Fruit fly (Drosophila melanogaster) whole organism, embryonic: ENCODE data around the gene Dyrk2.

ENCODE experiments used
- Aef1 ChIP-seq: fragments of 200-800 bp; sonication (Bioruptor generic); IDR thresholded peaks from 3 replicates; pipeline ENCODE4 v1.3.6; 2022; ENCODE audit warnings: missing biosample characterization, missing genetic modification characterization
- Atf3 ChIP-seq: fragments of 200-800 bp; sonication (Bioruptor generic); optimal IDR thresholded peaks from 3 replicates; lab custom pipeline; 2016; ENCODE audit warnings: missing biosample characterization, missing genetic modification characterization
- Bdp1 ChIP-seq: fragments of 200-800 bp; sonication (Bioruptor generic); optimal IDR thresholded peaks from 3 replicates; lab custom pipeline; 2016; ENCODE audit warnings: missing biosample characterization, missing genetic modification characterization
- Blimp-1 ChIP-seq: fragments of 200-800 bp; sonication (Bioruptor generic); optimal IDR thresholded peaks from 3 replicates; lab custom pipeline; 2018; ENCODE audit warnings: missing biosample characterization, missing genetic modification characterization, mild to moderate bottlenecking, moderate library complexity, missing genetic modification reagents
- BtbVII ChIP-seq: fragments of 200-800 bp; sonication (Bioruptor generic); optimal IDR thresholded peaks from 3 replicates; lab custom pipeline; 2017; ENCODE audit warnings: missing biosample characterization, mild to moderate bottlenecking, missing genetic modification characterization
- C15 ChIP-seq: fragments of 200-800 bp; sonication (Bioruptor generic); IDR thresholded peaks from 3 replicates; pipeline ENCODE4 v1.3.6; 2022; ENCODE audit warnings: missing biosample characterization, missing genetic modification characterization
- CG11723 ChIP-seq: fragments of 200-800 bp; sonication (Bioruptor generic); optimal IDR thresholded peaks from 2 replicates; lab custom pipeline; 2017; ENCODE audit warnings: missing biosample characterization, mild to moderate bottlenecking, missing genetic modification characterization
- CG12236 ChIP-seq: fragments of 200-800 bp; sonication (Bioruptor generic); optimal IDR thresholded peaks from 2 replicates; lab custom pipeline; 2016; ENCODE audit warnings: missing biosample characterization, missing genetic modification characterization
- CG1233 ChIP-seq: fragments of 200-800 bp; sonication (Bioruptor generic); optimal IDR thresholded peaks from 4 replicates; lab custom pipeline; 2018; ENCODE audit warnings: missing biosample characterization, mild to moderate bottlenecking, missing genetic modification characterization
- CG12744 ChIP-seq: fragments of 200-800 bp; sonication (Bioruptor generic); optimal IDR thresholded peaks from 2 replicates; lab custom pipeline; 2016; ENCODE audit warnings: missing biosample characterization, missing genetic modification characterization
- CG15601 ChIP-seq: fragments of 200-800 bp; sonication (Bioruptor generic); optimal IDR thresholded peaks from 3 replicates; lab custom pipeline; 2019; ENCODE audit warnings: missing biosample characterization, mild to moderate bottlenecking, missing genetic modification characterization, moderate library complexity
- CG15696 ChIP-seq: fragments of 200-800 bp; sonication (Bioruptor generic); optimal IDR thresholded peaks from 2 replicates; lab custom pipeline; 2019; ENCODE audit warnings: missing biosample characterization, mild to moderate bottlenecking, missing genetic modification characterization, moderate library complexity
- CG1602 ChIP-seq: fragments of 200-800 bp; sonication (Bioruptor generic); optimal IDR thresholded peaks from 3 replicates; lab custom pipeline; 2016; ENCODE audit warnings: missing biosample characterization, missing genetic modification characterization
- CG17829 ChIP-seq: fragments of 200-800 bp; optimal IDR thresholded peaks from 2 replicates; lab custom pipeline; 2019; ENCODE audit warnings: missing biosample characterization, mild to moderate bottlenecking, missing genetic modification characterization, moderate library complexity
- CG18262 ChIP-seq: fragments of 200-800 bp; optimal IDR thresholded peaks from 3 replicates; lab custom pipeline; 2019; ENCODE audit warnings: missing biosample characterization, mild to moderate bottlenecking, missing genetic modification characterization, moderate library complexity
- CG2199 ChIP-seq: fragments of 200-800 bp; sonication (Bioruptor generic); IDR thresholded peaks from 3 replicates; pipeline ENCODE4 v1.3.6; 2022; ENCODE audit warnings: missing biosample characterization, missing genetic modification characterization
- CG2678 ChIP-seq: fragments of 200-800 bp; sonication (Bioruptor generic); optimal IDR thresholded peaks from 3 replicates; lab custom pipeline; 2019; ENCODE audit warnings: missing biosample characterization, mild to moderate bottlenecking, missing genetic modification characterization, moderate library complexity
- CG3065 ChIP-seq: fragments of 200-800 bp; sonication (Bioruptor generic); optimal IDR thresholded peaks from 2 replicates; lab custom pipeline; 2016; ENCODE audit warnings: missing biosample characterization, missing genetic modification characterization
- CG32767 ChIP-seq: fragments of 200-800 bp; sonication (Bioruptor generic); IDR thresholded peaks from 2 replicates; pipeline ENCODE4 v1.3.6; 2022; ENCODE audit warnings: missing biosample characterization, missing genetic modification characterization
- CG33557 ChIP-seq: fragments of 200-800 bp; sonication (Bioruptor generic); optimal IDR thresholded peaks from 2 replicates; lab custom pipeline; 2019; ENCODE audit warnings: missing biosample characterization, mild to moderate bottlenecking, missing genetic modification characterization, moderate library complexity
- CG4404 ChIP-seq: fragments of 200-800 bp; sonication (Bioruptor generic); IDR thresholded peaks from 2 replicates; pipeline ENCODE4 v1.3.6; 2022; ENCODE audit warnings: missing biosample characterization, missing genetic modification characterization
- CG7987 ChIP-seq: fragments of 200-800 bp; sonication (Bioruptor generic); optimal IDR thresholded peaks from 2 replicates; lab custom pipeline; 2018; ENCODE audit warnings: missing biosample characterization, mild to moderate bottlenecking, missing genetic modification characterization, moderate library complexity
- D19A ChIP-seq: fragments of 200-800 bp; optimal IDR thresholded peaks from 3 replicates; lab custom pipeline; 2019; ENCODE audit warnings: missing biosample characterization, mild to moderate bottlenecking, missing genetic modification characterization, moderate library complexity
- D19B ChIP-seq: fragments of 200-800 bp; sonication (Bioruptor generic); optimal IDR thresholded peaks from 2 replicates; lab custom pipeline; 2017; ENCODE audit warnings: missing biosample characterization, mild to moderate bottlenecking, missing genetic modification characterization
- Dad ChIP-seq: fragments of 200-800 bp; sonication (Bioruptor generic); optimal IDR thresholded peaks from 3 replicates; lab custom pipeline; 2016; ENCODE audit warnings: missing biosample characterization, missing genetic modification characterization
- Dbx ChIP-seq: fragments of 200-800 bp; sonication (Bioruptor generic); IDR thresholded peaks from 3 replicates; pipeline ENCODE4 v1.3.6; 2022; ENCODE audit warnings: missing biosample characterization, missing genetic modification characterization
- Drgx ChIP-seq: fragments of 200-800 bp; sonication (Bioruptor generic); IDR thresholded peaks from 2 replicates; pipeline ENCODE4 v1.3.6; 2022; ENCODE audit warnings: missing biosample characterization, missing genetic modification characterization
- E2f2 ChIP-seq: fragments of 200-800 bp; sonication (Bioruptor generic); IDR thresholded peaks from 2 replicates; pipeline ENCODE4 v1.3.6; 2022; ENCODE audit warnings: missing biosample characterization, missing genetic modification characterization
- ERR ChIP-seq: fragments of 200-800 bp; sonication (Bioruptor generic); optimal IDR thresholded peaks from 2 replicates; lab custom pipeline; 2016; ENCODE audit warnings: missing biosample characterization, missing genetic modification characterization
- Elba2 ChIP-seq: fragments of 200-800 bp; sonication (Bioruptor generic); optimal IDR thresholded peaks from 3 replicates; lab custom pipeline; 2016; ENCODE audit warnings: missing biosample characterization, missing genetic modification characterization
- Fer1 ChIP-seq: fragments of 200-800 bp; sonication (Bioruptor generic); optimal IDR thresholded peaks from 2 replicates; lab custom pipeline; 2017; ENCODE audit warnings: missing biosample characterization, mild to moderate bottlenecking, missing genetic modification characterization
- HHEX ChIP-seq: fragments of 200-800 bp; sonication (Bioruptor generic); optimal IDR thresholded peaks from 3 replicates; lab custom pipeline; 2017; ENCODE audit warnings: missing biosample characterization, mild to moderate bottlenecking, missing genetic modification characterization, missing genetic modification reagents
- Hr3 ChIP-seq: fragments of 200-800 bp; sonication (Bioruptor generic); optimal IDR thresholded peaks from 3 replicates; lab custom pipeline; 2016; ENCODE audit warnings: missing biosample characterization, missing genetic modification characterization
- Hr39 ChIP-seq: fragments of >200 bp; optimal IDR thresholded peaks from 2 replicates; lab custom pipeline; 2017
- Hsf ChIP-seq: fragments of 200-800 bp; sonication (Bioruptor generic); optimal IDR thresholded peaks from 3 replicates; lab custom pipeline; 2016; ENCODE audit warnings: missing biosample characterization, missing genetic modification characterization
- Optix ChIP-seq: fragments of 200-800 bp; sonication (Bioruptor generic); IDR thresholded peaks from 3 replicates; pipeline ENCODE4 v1.3.6; 2022; ENCODE audit warnings: missing biosample characterization, missing genetic modification characterization
- Poxn ChIP-seq: fragments of 200-800 bp; sonication (Bioruptor generic); IDR thresholded peaks from 2 replicates; pipeline ENCODE4 v1.3.6; 2022; ENCODE audit warnings: missing biosample characterization, missing genetic modification characterization
- ara ChIP-seq: fragments of 200-800 bp; sonication (Bioruptor generic); IDR thresholded peaks from 2 replicates; pipeline ENCODE4 v1.3.6; 2022; ENCODE audit warnings: missing biosample characterization, missing genetic modification characterization
- cato ChIP-seq: fragments of 200-800 bp; sonication (Bioruptor generic); optimal IDR thresholded peaks from 2 replicates; lab custom pipeline; 2016; ENCODE audit warnings: missing biosample characterization, missing genetic modification characterization, borderline replicate concordance
- dimm ChIP-seq: fragments of 200-800 bp; sonication (Bioruptor generic); IDR thresholded peaks from 2 replicates; pipeline ENCODE4 v1.3.6; 2022; ENCODE audit warnings: missing biosample characterization, missing genetic modification characterization
- dmrt11E ChIP-seq: fragments of 200-800 bp; sonication (Bioruptor generic); optimal IDR thresholded peaks from 3 replicates; lab custom pipeline; 2018; ENCODE audit warnings: missing biosample characterization, mild to moderate bottlenecking, missing genetic modification characterization, moderate library complexity
- fru ChIP-seq: fragments of >200 bp; optimal IDR thresholded peaks from 2 replicates; lab custom pipeline; 2017
- fu2 ChIP-seq: fragments of 200-800 bp; sonication (Bioruptor generic); optimal IDR thresholded peaks from 2 replicates; lab custom pipeline; 2016; ENCODE audit warnings: missing biosample characterization, missing genetic modification characterization
- grn ChIP-seq: fragments of 200-800 bp; sonication (Bioruptor generic); optimal IDR thresholded peaks from 3 replicates; lab custom pipeline; 2017; ENCODE audit warnings: missing biosample characterization, missing genetic modification characterization
- gsb-n ChIP-seq: fragments of 200-800 bp; sonication (Bioruptor generic); optimal IDR thresholded peaks from 3 replicates; lab custom pipeline; 2018; ENCODE audit warnings: missing biosample characterization, mild to moderate bottlenecking, missing genetic modification characterization
- ham ChIP-seq: fragments of 200-800 bp; sonication (Bioruptor generic); IDR thresholded peaks from 2 replicates; pipeline ENCODE4 v1.3.6; 2022; ENCODE audit warnings: missing biosample characterization, missing genetic modification characterization
- kay ChIP-seq: fragments of 200-800 bp; sonication (Bioruptor generic); optimal IDR thresholded peaks from 2 replicates; lab custom pipeline; 2016; ENCODE audit warnings: missing biosample characterization, missing genetic modification characterization
- lab ChIP-seq: fragments of 200-800 bp; sonication (Bioruptor generic); optimal IDR thresholded peaks from 3 replicates; lab custom pipeline; 2017; ENCODE audit warnings: missing biosample characterization, missing genetic modification characterization, mild to moderate bottlenecking, moderate library complexity, missing genetic modification reagents
- phol ChIP-seq: fragments of 200-800 bp; sonication (Bioruptor generic); optimal IDR thresholded peaks from 3 replicates; lab custom pipeline; 2018; ENCODE audit warnings: missing biosample characterization, mild to moderate bottlenecking, missing genetic modification characterization, moderate library complexity
- psq ChIP-seq: fragments of 200-800 bp; sonication (Bioruptor generic); optimal IDR thresholded peaks from 2 replicates; lab custom pipeline; 2017; ENCODE audit warnings: missing biosample characterization, missing genetic modification characterization
- row ChIP-seq: fragments of 200-800 bp; sonication (Bioruptor generic); IDR thresholded peaks from 3 replicates; pipeline ENCODE4 v1.3.6; 2022; ENCODE audit warnings: missing biosample characterization, missing genetic modification characterization
- slbo ChIP-seq: fragments of 200-800 bp; sonication (Bioruptor generic); IDR thresholded peaks from 2 replicates; pipeline ENCODE4 v1.3.6; 2022; ENCODE audit warnings: missing biosample characterization, missing genetic modification characterization
- vfl ChIP-seq: fragments of 200-800 bp; sonication (Bioruptor generic); optimal IDR thresholded peaks from 2 replicates; lab custom pipeline; 2016; ENCODE audit warnings: missing biosample characterization, missing genetic modification characterization
- wek ChIP-seq: fragments of 200-800 bp; sonication (Bioruptor generic); optimal IDR thresholded peaks from 3 replicates; lab custom pipeline; 2018; ENCODE audit warnings: missing biosample characterization, mild to moderate bottlenecking, missing genetic modification characterization, moderate library complexity

Gene Dyrk2

dm6 chr2L:14230538-14230937 lies 3.4 kb downstream of the Dyrk2 start (continued):
- TF ChIP-seq lab (GFP tag; lab: Kevin White, UChicago) (peak; percentile 12), psq (GFP tag; lab: Kevin White, UChicago) (no peak), slbo (no peak), ham (GFP tag; lab: Robert Waterston, UW) (no peak), CG4404 (GFP tag; lab: Robert Waterston, UW) (no peak), fru (lab: Kevin White, UChicago) (no peak), Poxn (GFP tag; lab: Robert Waterston, UW) (no peak), grn (GFP tag; lab: Kevin White, UChicago) (peak; percentile 83), Blimp-1 (GFP tag; lab: Kevin White, UChicago) (no peak), E2f2 (GFP tag; lab: Robert Waterston, UW) (no peak), vfl (GFP tag; lab: Kevin White, UChicago) (no peak), CG2678 (peak; percentile 3), CG12236 (GFP tag; lab: Kevin White, UChicago) (no peak), BtbVII (GFP tag; lab: Kevin White, UChicago) (peak; percentile 68), kay (GFP tag; lab: Kevin White, UChicago) (no peak), cato (no peak), phol (tag; lab: Kevin White, UChicago) (no peak), Hr39 (lab: Kevin White, UChicago) (no peak), Aef1 (GFP tag; lab: Robert Waterston, UW) (no peak), ara (no peak), dmrt11E (tag; lab: Kevin White, UChicago) (peak; percentile 33), Hsf (GFP tag; lab: Kevin White, UChicago) (no peak), wek (GFP tag; lab: Kevin White, UChicago) (peak; percentile 7), CG1602 (no peak), ERR (GFP tag; lab: Kevin White, UChicago) (no peak), D19A (peak; percentile 9), CG3065 (GFP tag; lab: Kevin White, UChicago) (no peak), dimm (GFP tag; lab: Robert Waterston, UW) (no peak), Drgx (no peak), Bdp1 (GFP tag; lab: Kevin White, UChicago) (no peak), CG15696 (peak; percentile 16), CG33557 (GFP tag; lab: Kevin White, UChicago) (peak; percentile 27), Optix (GFP tag; lab: Robert Waterston, UW) (no peak), Fer1 (GFP tag; lab: Kevin White, UChicago) (no peak), Dbx (no peak), C15 (GFP tag; lab: Robert Waterston, UW) (no peak), CG11723 (GFP tag; lab: Kevin White, UChicago) (no peak), CG32767 (GFP tag; lab: Robert Waterston, UW) (no peak), Atf3 (GFP tag; lab: Kevin White, UChicago) (no peak), CG1233 (GFP tag; lab: Kevin White, UChicago) (no peak), Hr3 (no peak), D19B (GFP tag; lab: Kevin White, UChicago) (no peak), row (no peak), CG2199 (GFP tag; lab: Robert Waterston, UW) (no peak), CG15601 (tag; lab: Kevin White, UChicago) (peak; percentile 84), CG12744 (GFP tag; lab: Kevin White, UChicago) (no peak), Dad (no peak), CG17829 (tag; lab: Kevin White, UChicago) (no peak), fu2 (GFP tag; lab: Kevin White, UChicago) (no peak), Elba2 (GFP tag; lab: Kevin White, UChicago) (no peak), gsb-n (peak; percentile 23), HHEX (GFP tag; lab: Kevin White, UChicago) (peak; percentile 5), CG18262 (tag; lab: Kevin White, UChicago) (peak; percentile 7), CG7987 (peak; percentile 2)
